Worm (Caenorhabditis elegans): ENCODE data around the gene F54C9.14.

DNA sequence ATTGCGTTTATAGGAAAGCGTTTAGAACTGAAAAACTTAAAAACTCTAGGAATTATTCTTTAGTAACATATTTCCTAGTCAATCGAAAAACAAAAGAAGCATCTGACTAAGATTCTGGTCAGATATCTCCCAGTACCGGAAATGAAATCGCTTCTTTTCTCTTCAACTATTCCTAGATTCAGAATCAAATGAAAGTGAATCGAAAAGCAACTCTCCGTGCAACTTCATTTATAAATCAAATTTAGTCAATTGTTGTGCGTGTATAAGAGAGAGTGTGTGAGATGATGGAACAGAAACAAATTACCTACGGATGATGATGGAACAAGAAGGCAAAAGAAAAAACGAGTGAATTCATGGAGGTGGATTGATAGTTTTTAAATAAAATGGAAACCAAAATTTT lies 2.9 kb upstream of the F54C9.14 start:
- no peak for TF ChIP-seq unc-39 (tag; optimal IDR thresholded peaks at IDR 0.05)
- no peak for TF ChIP-seq skn-1 (tag; optimal IDR thresholded peaks at IDR 0.05)
- TF ChIP-seq snpc-4 (tag; optimal IDR thresholded peaks at IDR 0.05) = no peak
- no peak for TF ChIP-seq nhr-129 (tag; optimal IDR thresholded peaks at IDR 0.05)
- no peak for TF ChIP-seq nhr-11 (tag; optimal IDR thresholded peaks at IDR 0.05)
